Worm (Caenorhabditis elegans) whole organism, mixed stage, embryonic: ENCODE measurements around the gene vab-9.

Experiments used
- elt-3 ChIP-seq: fragments of 150-350 bp; optimal IDR thresholded peaks from 2 replicates; lab custom pipeline; 2014; ENCODE audit warnings: missing biosample characterization, missing genetic modification characterization
- nhr-12 ChIP-seq: fragments of 150-350 bp; optimal IDR thresholded peaks from 2 replicates; lab custom pipeline; 2014; ENCODE audit warnings: missing biosample characterization, missing genetic modification characterization
- nhr-237 ChIP-seq: fragments of 150-350 bp; optimal IDR thresholded peaks from 2 replicates; lab custom pipeline; 2014; ENCODE audit warnings: missing biosample characterization, missing genetic modification characterization
- nhr-76 ChIP-seq: sonication (generic microtip); optimal IDR thresholded peaks from 2 replicates; lab custom pipeline; 2017; ENCODE audit warnings: missing biosample characterization, missing genetic modification characterization
- sem-2 ChIP-seq: fragments of 200-800 bp; sonication (Bioruptor generic); optimal IDR thresholded peaks from 2 replicates; lab custom pipeline; 2018; ENCODE audit warnings: mild to moderate bottlenecking, missing genetic modification characterization, missing compliant biosample characterization
- snpc-4 ChIP-seq: fragments of 150-350 bp; optimal IDR thresholded peaks from 2 replicates; lab custom pipeline; 2014; ENCODE audit warnings: missing biosample characterization, missing genetic modification characterization

ce11 chrII:8621883-8622282 lies 15.6 kb downstream of the vab-9 start, which contains the start of gene T22C8.3:
- TF ChIP-seq nhr-76: no peak
- TF ChIP-seq nhr-12 (tag; lab: Kevin White, UChicago): no peak
- no peak for TF ChIP-seq elt-3 (tag; lab: Kevin White, UChicago)
- TF ChIP-seq nhr-237 (tag; lab: Kevin White, UChicago): no peak
- no peak for TF ChIP-seq snpc-4 (tag; lab: Kevin White, UChicago)
- no peak for TF ChIP-seq sem-2 (GFP tag; lab: Kevin White, UChicago)
